Fruit fly (Drosophila melanogaster) whole organism, embryonic: ENCODE measurements around the gene CG33640.

Source experiments
- Abd-B ChIP-seq: fragments of 200-800 bp; sonication (Bioruptor generic); optimal IDR thresholded peaks from 2 replicates; lab custom pipeline; 2018; ENCODE audit warnings: missing biosample characterization, mild to moderate bottlenecking, missing genetic modification characterization, moderate library complexity
- Atf6 ChIP-seq: fragments of 200-800 bp; sonication (Bioruptor generic); IDR thresholded peaks from 2 replicates; pipeline ENCODE4 v1.3.6; 2022; ENCODE audit warnings: missing biosample characterization, missing genetic modification characterization
- B-H1 ChIP-seq: fragments of 200-800 bp; sonication (Bioruptor generic); IDR thresholded peaks from 3 replicates; pipeline ENCODE4 v1.3.6; 2022; ENCODE audit warnings: missing biosample characterization, missing genetic modification characterization
- Bteb2 ChIP-seq: fragments of 200-800 bp; sonication (Bioruptor generic); optimal IDR thresholded peaks from 2 replicates; lab custom pipeline; 2016; ENCODE audit warnings: missing biosample characterization, missing genetic modification characterization
- CG11085 ChIP-seq: fragments of 200-800 bp; sonication (Bioruptor generic); IDR thresholded peaks from 2 replicates; pipeline ENCODE4 v1.3.6; 2022; ENCODE audit warnings: missing biosample characterization, missing genetic modification characterization
- CG13424 ChIP-seq: fragments of 200-800 bp; sonication (Bioruptor generic); optimal IDR thresholded peaks from 2 replicates; lab custom pipeline; 2019; ENCODE audit warnings: missing biosample characterization, mild to moderate bottlenecking, missing genetic modification characterization, moderate library complexity
- CG13624 ChIP-seq: fragments of 200-800 bp; sonication (Bioruptor generic); optimal IDR thresholded peaks from 2 replicates; lab custom pipeline; 2016; ENCODE audit warnings: missing biosample characterization, missing genetic modification characterization
- CG17186 ChIP-seq: fragments of 200-800 bp; sonication (Bioruptor generic); optimal IDR thresholded peaks from 3 replicates; lab custom pipeline; 2017; ENCODE audit warnings: missing biosample characterization, missing genetic modification reagents, missing genetic modification characterization
- CG17359 ChIP-seq: fragments of 200-800 bp; sonication (Bioruptor generic); optimal IDR thresholded peaks from 3 replicates; lab custom pipeline; 2018; ENCODE audit warnings: missing biosample characterization, mild to moderate bottlenecking, missing genetic modification characterization, moderate library complexity
- CG17568 ChIP-seq: fragments of 200-800 bp; sonication (Bioruptor generic); optimal IDR thresholded peaks from 2 replicates; lab custom pipeline; 2018; ENCODE audit warnings: missing biosample characterization, mild to moderate bottlenecking, missing genetic modification characterization, moderate library complexity
- CG18764 ChIP-seq: fragments of 200-800 bp; sonication (Bioruptor generic); optimal IDR thresholded peaks from 3 replicates; lab custom pipeline; 2016; ENCODE audit warnings: missing biosample characterization, missing genetic modification characterization
- CG2129 ChIP-seq: fragments of 200-800 bp; sonication (Bioruptor generic); IDR thresholded peaks from 2 replicates; pipeline ENCODE4 v1.3.6; 2022; ENCODE audit warnings: missing biosample characterization, missing genetic modification characterization; ENCODE audit not compliant: partially characterized antibody
- CG2889 ChIP-seq: fragments of 200-800 bp; sonication (Bioruptor generic); IDR thresholded peaks from 3 replicates; pipeline ENCODE4 v1.3.6; 2022; ENCODE audit warnings: missing biosample characterization, missing genetic modification characterization
- CG4282 ChIP-seq: fragments of 200-800 bp; sonication (Bioruptor generic); optimal IDR thresholded peaks from 2 replicates; lab custom pipeline; 2016; ENCODE audit warnings: missing biosample characterization, missing genetic modification characterization
- CG7556 ChIP-seq: fragments of 200-800 bp; sonication (Bioruptor generic); optimal IDR thresholded peaks from 2 replicates; lab custom pipeline; 2017; ENCODE audit warnings: missing biosample characterization, mild to moderate bottlenecking, missing genetic modification characterization
- CG8388 ChIP-seq: fragments of 200-800 bp; sonication (Bioruptor generic); optimal IDR thresholded peaks from 2 replicates; lab custom pipeline; 2019; ENCODE audit warnings: missing biosample characterization, mild to moderate bottlenecking, missing genetic modification characterization, moderate library complexity
- CG8765 ChIP-seq: fragments of 200-800 bp; sonication (Bioruptor generic); IDR thresholded peaks from 2 replicates; pipeline ENCODE4 v1.3.6; 2022; ENCODE audit warnings: missing biosample characterization, missing genetic modification characterization
- CG9817 ChIP-seq: fragments of 200-800 bp; sonication (Bioruptor generic); optimal IDR thresholded peaks from 2 replicates; lab custom pipeline; 2018; ENCODE audit warnings: missing biosample characterization, mild to moderate bottlenecking, missing genetic modification characterization, moderate library complexity
- CG9932 ChIP-seq: fragments of 200-800 bp; sonication (Bioruptor generic); IDR thresholded peaks from 2 replicates; pipeline ENCODE4 v1.3.6; 2022; ENCODE audit warnings: missing biosample characterization, missing genetic modification characterization
- Dfd ChIP-seq, 2 experiments: fragments of >200 bp; optimal IDR thresholded peaks; 2 replicates each; lab custom pipeline; 2017; ENCODE audit warnings: missing biosample characterization in 2 of 2, missing genetic modification characterization in 2 of 2
- Dip3 ChIP-seq: fragments of 200-800 bp; sonication (Bioruptor generic); optimal IDR thresholded peaks from 3 replicates; lab custom pipeline; 2016; ENCODE audit warnings: missing biosample characterization, missing genetic modification characterization
- Dp ChIP-seq: fragments of 200-800 bp; sonication (Bioruptor generic); optimal IDR thresholded peaks from 2 replicates; lab custom pipeline; 2018; ENCODE audit warnings: missing biosample characterization, mild to moderate bottlenecking, missing genetic modification characterization, moderate library complexity
- ERR ChIP-seq: fragments of 200-800 bp; sonication (Bioruptor generic); optimal IDR thresholded peaks from 2 replicates; lab custom pipeline; 2016; ENCODE audit warnings: missing biosample characterization, missing genetic modification characterization
- Gsc ChIP-seq: fragments of 200-800 bp; sonication (Bioruptor generic); IDR thresholded peaks from 2 replicates; pipeline ENCODE4 v1.3.6; 2022; ENCODE audit warnings: missing biosample characterization, missing genetic modification characterization
- HmgD ChIP-seq: fragments of 200-800 bp; sonication (Bioruptor generic); optimal IDR thresholded peaks from 3 replicates; lab custom pipeline; 2016; ENCODE audit warnings: missing biosample characterization, missing genetic modification characterization
- Hsf ChIP-seq: fragments of 200-800 bp; sonication (Bioruptor generic); optimal IDR thresholded peaks from 3 replicates; lab custom pipeline; 2016; ENCODE audit warnings: missing biosample characterization, missing genetic modification characterization
- Lpt ChIP-seq: fragments of >200 bp; optimal IDR thresholded peaks from 2 replicates; lab custom pipeline; 2018; ENCODE audit warnings: missing biosample characterization, missing genetic modification characterization
- Meics ChIP-seq: fragments of 200-800 bp; sonication (Bioruptor generic); optimal IDR thresholded peaks from 2 replicates; lab custom pipeline; 2017; ENCODE audit warnings: missing biosample characterization, mild to moderate bottlenecking, missing genetic modification characterization
- PHDP ChIP-seq: fragments of 200-800 bp; sonication (Bioruptor generic); optimal IDR thresholded peaks from 3 replicates; lab custom pipeline; 2018; ENCODE audit warnings: missing biosample characterization, mild to moderate bottlenecking, missing genetic modification characterization, moderate library complexity
- Sox100B ChIP-seq: fragments of 200-800 bp; sonication (Bioruptor generic); optimal IDR thresholded peaks from 3 replicates; lab custom pipeline; 2018; ENCODE audit warnings: missing biosample characterization, mild to moderate bottlenecking, missing genetic modification characterization
- bab2 ChIP-seq: fragments of 200-800 bp; sonication (Bioruptor generic); optimal IDR thresholded peaks from 2 replicates; lab custom pipeline; 2016; ENCODE audit warnings: missing biosample characterization, missing genetic modification characterization
- cad ChIP-seq: fragments of >200 bp; optimal IDR thresholded peaks from 2 replicates; lab custom pipeline; 2017; ENCODE audit warnings: missing biosample characterization, missing genetic modification characterization
- eve ChIP-seq, 2 experiments: fragments of >200 bp; optimal IDR thresholded peaks; 2 replicates each; lab custom pipeline; 2017; ENCODE audit warnings: missing biosample characterization in 2 of 2, missing genetic modification characterization in 2 of 2
- h ChIP-seq: fragments of >200 bp; optimal IDR thresholded peaks from 2 replicates; lab custom pipeline; 2017
- insv ChIP-seq, 2 experiments: fragments of 200-800 bp; sonication (Bioruptor generic); optimal IDR thresholded peaks; 3 replicates each; lab custom pipeline; 2016 to 2018; ENCODE audit warnings: missing biosample characterization in 2 of 2, missing genetic modification characterization in 2 of 2
- lov ChIP-seq, 2 experiments: fragments of 200-800 bp in 1 of 2; fragments of >200 bp in 1 of 2; sonication (Bioruptor generic) in 1 of 2; IDR thresholded peaks in 1 of 2; optimal IDR thresholded peaks in 1 of 2; 2 replicates in 1 of 2; 3 replicates in 1 of 2; pipeline versions ENCODE4 v1.3.6 to Lab custom; 2017 to 2022; ENCODE audit warnings: missing biosample characterization in 1 of 2, missing genetic modification characterization in 1 of 2
- nerfin-1 ChIP-seq: fragments of 200-800 bp; sonication (Bioruptor generic); optimal IDR thresholded peaks from 3 replicates; lab custom pipeline; 2019; ENCODE audit warnings: missing biosample characterization, mild to moderate bottlenecking, missing genetic modification characterization, moderate library complexity
- p53 ChIP-seq: fragments of 200-800 bp; sonication (Bioruptor generic); optimal IDR thresholded peaks from 2 replicates; lab custom pipeline; 2016; ENCODE audit warnings: missing biosample characterization, missing genetic modification characterization
- pfk ChIP-seq: fragments of 200-800 bp; sonication (Bioruptor generic); optimal IDR thresholded peaks from 2 replicates; lab custom pipeline; 2018; ENCODE audit warnings: missing biosample characterization, mild to moderate bottlenecking, missing genetic modification characterization, moderate library complexity
- pho ChIP-seq: fragments of 200-800 bp; sonication (Bioruptor generic); optimal IDR thresholded peaks from 2 replicates; lab custom pipeline; 2016; ENCODE audit warnings: missing biosample characterization, missing genetic modification characterization
- rib ChIP-seq: fragments of 200-800 bp; sonication (Bioruptor generic); IDR thresholded peaks from 2 replicates; pipeline ENCODE4 v1.3.6; 2022; ENCODE audit warnings: missing biosample characterization, missing genetic modification characterization
- sens-2 ChIP-seq: fragments of 200-800 bp; sonication (Bioruptor generic); IDR thresholded peaks from 2 replicates; pipeline ENCODE4 v1.3.6; 2022; ENCODE audit warnings: missing biosample characterization, missing genetic modification characterization
- sna ChIP-seq: fragments of 200-800 bp; sonication (Bioruptor generic); IDR thresholded peaks from 2 replicates; pipeline ENCODE4 v1.3.6; 2022; ENCODE audit warnings: missing biosample characterization, missing genetic modification characterization; ENCODE audit not compliant: partially characterized antibody
- sob ChIP-seq: fragments of 200-800 bp; sonication (Bioruptor generic); IDR thresholded peaks from 2 replicates; pipeline ENCODE4 v1.3.6; 2022; ENCODE audit warnings: missing biosample characterization, missing genetic modification characterization
- sr ChIP-seq: fragments of 200-800 bp; sonication (Bioruptor generic); IDR thresholded peaks from 3 replicates; pipeline ENCODE4 v1.3.6; 2022; ENCODE audit warnings: missing biosample characterization, missing genetic modification characterization
- twi ChIP-seq: fragments of 200-800 bp; optimal IDR thresholded peaks from 2 replicates; lab custom pipeline; 2019; ENCODE audit warnings: missing biosample characterization, mild to moderate bottlenecking, missing genetic modification characterization, moderate library complexity
- unc-4 ChIP-seq: fragments of 200-800 bp; sonication (Bioruptor generic); IDR thresholded peaks from 2 replicates; pipeline ENCODE4 v1.3.6; 2022; ENCODE audit warnings: missing biosample characterization, missing genetic modification characterization; ENCODE audit not compliant: partially characterized antibody
- usp ChIP-seq: fragments of >200 bp; optimal IDR thresholded peaks from 2 replicates; lab custom pipeline; 2017; ENCODE audit warnings: missing biosample characterization, missing genetic modification characterization
- zen2 ChIP-seq: fragments of 200-800 bp; sonication (Bioruptor generic); IDR thresholded peaks from 3 replicates; pipeline ENCODE4 v1.3.6; 2022; ENCODE audit warnings: missing biosample characterization, missing genetic modification characterization; ENCODE audit not compliant: partially characterized antibody

The CG33640 gene

dm6 chr2L:13512182-13513032, 15.2 kb upstream of the CG33640 start (continued):
- TF ChIP-seq CG8388 (GFP tag; lab: Kevin White, UChicago) (no peak), Atf6 (peak; percentile 42; the same call in 1 of the 2 replicates), HmgD (GFP tag; lab: Kevin White, UChicago) (no peak), Lpt (GFP tag; lab: Kevin White, UChicago) (no peak), Abd-B (GFP tag; lab: Kevin White, UChicago) (peak; percentile 49), eve (GFP tag; optimal IDR thresholded peaks at IDR 0.05; lab: Kevin White, UChicago) (peak in 1 of 2 experiments; percentile 58), cad (GFP tag; lab: Kevin White, UChicago) (no peak), Gsc (GFP tag; lab: Robert Waterston, UW) (no peak), pho (GFP tag; lab: Kevin White, UChicago) (no peak), sens-2 (GFP tag; lab: Robert Waterston, UW) (no peak), Sox100B (GFP tag; lab: Kevin White, UChicago) (peak; percentile 17), CG17186 (GFP tag; lab: Kevin White, UChicago) (no peak), unc-4 (GFP tag; lab: Robert Waterston, UW) (no peak), CG9932 (GFP tag; lab: Robert Waterston, UW) (no peak; the same call in none of the 2 replicates), Bteb2 (GFP tag; lab: Kevin White, UChicago) (peak; percentile 26), p53 (GFP tag; lab: Kevin White, UChicago) (no peak), CG2129 (GFP tag; lab: Robert Waterston, UW) (no peak), usp (GFP tag; lab: Kevin White, UChicago) (no peak), bab2 (peak; percentile 12), Dip3 (GFP tag; lab: Kevin White, UChicago) (peak; percentile 22), CG13624 (GFP tag; lab: Kevin White, UChicago) (peak; percentile 44), ERR (no peak), sr (GFP tag; lab: Robert Waterston, UW) (no peak), nerfin-1 (tag; lab: Kevin White, UChicago) (no peak), CG9817 (tag; lab: Kevin White, UChicago) (peak; percentile 34), rib (GFP tag; lab: Robert Waterston, UW) (no peak), PHDP (peak; percentile 44), sna (no peak), CG17359 (peak; percentile 28), sob (GFP tag; lab: Robert Waterston, UW) (peak; percentile 54), B-H1 (GFP tag; lab: Robert Waterston, UW) (peak; percentile 17; the same call in 1 of the 3 replicates), Dp (GFP tag; lab: Kevin White, UChicago) (no peak), CG4282 (no peak), twi (tag; lab: Kevin White, UChicago) (no peak), insv (GFP tag; optimal IDR thresholded peaks at IDR 0.05; lab: Kevin White, UChicago) (no peak), zen2 (0 out of 3 replicates have a peak, but pooled peaks have one; percentile 6), CG11085 (GFP tag; lab: Robert Waterston, UW) (no peak), CG17568 (peak; percentile 14), CG18764 (GFP tag; lab: Kevin White, UChicago) (no peak), CG13424 (tag; lab: Kevin White, UChicago) (peak; percentile 10), lov (optimal IDR thresholded peaks at IDR 0.05; lab: Kevin White, UChicago) (no peak), lov (GFP tag; IDR thresholded peaks at IDR 0.05; lab: Robert Waterston, UW) (no peak), Meics (peak; percentile 32), CG7556 (no peak), Dfd (GFP tag; optimal IDR thresholded peaks at IDR 0.05; lab: Kevin White, UChicago) (no peak), Hsf (GFP tag; lab: Kevin White, UChicago) (no peak), h (lab: Kevin White, UChicago) (no peak), CG2889 (GFP tag; lab: Robert Waterston, UW) (peak; percentile 60; the same call in 1 of the 3 replicates), CG8765 (GFP tag; lab: Robert Waterston, UW) (no peak), pfk (no peak)
